Worm (Caenorhabditis elegans) whole organism, young adult: ENCODE measurements around the gene BE10.3.

Experiments
- K12H6.12 ChIP-seq: fragments of 200-800 bp; sonication (Bioruptor generic); optimal IDR thresholded peaks from 2 replicates; lab custom pipeline; 2018; ENCODE audit warnings: mild to moderate bottlenecking, missing genetic modification characterization, missing compliant biosample characterization
- dox-1 ChIP-seq: fragments of 200-800 bp; sonication (Bioruptor generic); IDR thresholded peaks from 2 replicates; pipeline ENCODE4 v1.3.6; 2022; ENCODE audit warnings: missing genetic modification reagents, missing genetic modification characterization, missing compliant biosample characterization
- fkh-3 ChIP-seq: sonication (generic microtip); optimal IDR thresholded peaks from 2 replicates; lab custom pipeline; 2016; ENCODE audit warnings: mild to moderate bottlenecking, missing genetic modification characterization, missing compliant biosample characterization
- hlh-12 ChIP-seq: sonication (generic microtip); optimal IDR thresholded peaks from 2 replicates; lab custom pipeline; 2016; ENCODE audit warnings: missing genetic modification characterization, missing compliant biosample characterization
- pha-4 ChIP-seq: fragments of 150-350 bp; sonication (generic microtip); optimal IDR thresholded peaks from 2 replicates; lab custom pipeline; 2014; ENCODE audit warnings: missing biosample characterization, missing genetic modification reagents, missing genetic modification characterization
- snpc-4 ChIP-seq, 5 experiments: fragments of 150-350 bp in 1 of 5; sonication (generic microtip) in 4 of 5; optimal IDR thresholded peaks; 2 replicates each; lab custom pipeline; 2014 to 2018; ENCODE audit warnings: missing genetic modification characterization in 5 of 5, missing biosample characterization in 3 of 5, antibody characterized with exemption in 2 of 5, mild to moderate bottlenecking in 2 of 5, missing compliant biosample characterization in 2 of 5, missing genotype in 2 of 5, moderate library complexity in 2 of 5, missing genetic modification reagents in 1 of 5
- ztf-18 ChIP-seq: sonication (generic microtip); optimal IDR thresholded peaks from 2 replicates; lab custom pipeline; 2016; ENCODE audit warnings: missing genotype, mild to moderate bottlenecking, missing genetic modification characterization, missing compliant biosample characterization

DNA sequence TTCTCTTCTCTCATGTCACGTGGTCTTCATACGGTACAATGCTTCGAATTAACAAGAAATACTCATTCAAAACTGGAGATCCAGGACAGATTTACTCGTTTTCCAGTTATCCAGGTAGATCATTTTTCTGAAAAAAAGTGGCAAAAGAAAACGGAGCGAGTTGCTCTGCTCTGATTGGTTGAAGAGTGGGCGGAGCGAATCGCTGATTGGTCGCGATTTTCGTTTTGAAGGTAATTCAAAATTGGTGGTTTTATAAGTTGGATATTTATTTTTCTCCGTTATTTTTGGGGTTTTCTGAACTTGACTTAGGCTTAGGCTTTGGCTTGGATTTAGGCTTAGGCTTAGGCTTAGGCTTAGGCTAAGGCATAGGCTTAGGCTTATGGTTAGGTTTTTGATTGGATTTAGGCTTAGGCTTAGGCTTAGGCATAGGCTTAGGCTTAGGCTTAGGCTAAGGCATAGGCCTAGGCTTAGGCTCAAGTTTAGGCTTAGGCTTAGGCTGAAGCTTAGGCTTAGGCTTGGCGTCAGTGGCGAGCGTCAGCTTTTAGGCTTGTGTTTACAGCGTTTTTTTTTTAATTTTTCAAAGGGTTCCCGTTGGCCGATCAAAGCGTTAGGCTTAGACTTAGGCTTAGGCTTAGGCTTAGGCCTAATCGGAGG lies 14.9 kb downstream of the BE10.3 start:
- TF ChIP-seq hlh-12 (tag; lab: Kevin White, UChicago), result no peak
- no peak for TF ChIP-seq pha-4 (tag; lab: Kevin White, UChicago)
- TF ChIP-seq ztf-18 (tag; lab: Kevin White, UChicago), result no peak
- TF ChIP-seq snpc-4 (GFP tag; optimal IDR thresholded peaks at IDR 0.05; lab: Kevin White, UChicago), result no peak
- TF ChIP-seq snpc-4 (tag; optimal IDR thresholded peaks at IDR 0.05; lab: Kevin White, UChicago), result no peak
- TF ChIP-seq dox-1 (GFP tag; lab: Robert Waterston, UW), result no peak
- no peak for TF ChIP-seq K12H6.12
- no peak for TF ChIP-seq fkh-3 (tag; lab: Kevin White, UChicago)
